Fruit fly (Drosophila melanogaster): Measurements from ENCODE around the gene sip2.

The sip2 gene

DNA sequence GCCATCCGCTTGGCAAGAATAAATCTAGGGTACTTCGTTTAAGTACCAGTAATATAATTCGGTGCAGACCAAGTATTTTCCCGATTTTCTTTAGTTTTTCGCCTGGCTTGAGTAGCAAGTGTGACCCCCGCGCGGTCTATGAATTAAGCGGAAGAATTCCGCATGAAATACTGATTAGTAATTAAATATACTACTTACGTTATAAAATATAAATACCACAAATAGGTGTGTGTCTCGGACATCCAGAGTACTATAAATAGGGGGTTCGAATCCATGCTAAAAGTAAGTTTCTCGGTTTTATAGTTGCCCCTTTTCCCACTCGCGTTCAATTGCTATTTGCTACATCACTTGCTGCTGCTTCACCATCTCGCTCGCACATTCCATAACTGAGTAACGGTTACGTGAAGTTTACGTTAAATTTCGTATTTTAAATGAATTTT, 7.7 kb upstream of the sip2 start, which contains the start of gene snRNP-U1-70K (continued):
- no peak for TF ChIP-seq pnt (GFP tag; optimal IDR thresholded peaks at IDR 0.05)
- no peak for TF ChIP-seq CG8359 (GFP tag; optimal IDR thresholded peaks at IDR 0.05; ENCODE audit: borderline replicate concordance)
- peak; percentile 19; the same call in 1 of the 2 replicates for TF ChIP-seq CG11247 (GFP tag; IDR thresholded peaks at IDR 0.05)
- no peak for TF ChIP-seq mam (GFP tag; optimal IDR thresholded peaks at IDR 0.05)
- TF ChIP-seq knrl (GFP tag; IDR thresholded peaks at IDR 0.05; ENCODE audit: partially characterized antibody), result peak; percentile 52; the same call in 1 of the 3 replicates
- peak; percentile 10 for TF ChIP-seq CG13424 (tag; optimal IDR thresholded peaks at IDR 0.05)
- TF ChIP-seq Spps (tag; optimal IDR thresholded peaks at IDR 0.05), result no peak
- no peak for TF ChIP-seq Doc3 (GFP tag; IDR thresholded peaks at IDR 0.05; ENCODE audit: partially characterized antibody)
- peak; percentile 42; the same call in 2 of the 3 replicates for TF ChIP-seq row (GFP tag; IDR thresholded peaks at IDR 0.05)
- no peak for TF ChIP-seq CG14014 (GFP tag; IDR thresholded peaks at IDR 0.05)
- 0 out of 3 replicates have a peak, but pooled peaks have one; percentile 7 for TF ChIP-seq zfh1 (GFP tag; IDR thresholded peaks at IDR 0.05)
- TF ChIP-seq Optix (GFP tag; IDR thresholded peaks at IDR 0.05), result no peak
- TF ChIP-seq sens (GFP tag), result peak; percentile 77
- no peak for TF ChIP-seq CG12104 (GFP tag; optimal IDR thresholded peaks at IDR 0.05)
- TF ChIP-seq CG4617 (GFP tag; optimal IDR thresholded peaks at IDR 0.05; ENCODE audit: borderline replicate concordance), result peak; percentile 88
- 0 out of 2 replicates have a peak, but pooled peaks have one; percentile 13 for TF ChIP-seq CG11085 (GFP tag; IDR thresholded peaks at IDR 0.05)
- TF ChIP-seq Bteb2 (GFP tag; optimal IDR thresholded peaks at IDR 0.05), result no peak
- TF ChIP-seq CG12659 (GFP tag; optimal IDR thresholded peaks at IDR 0.05), result peak; percentile 64
- peak; percentile 81 for TF ChIP-seq CG15514 (GFP tag; optimal IDR thresholded peaks at IDR 0.05)
- TF ChIP-seq Hmr (GFP tag; optimal IDR thresholded peaks at IDR 0.05), result peak; percentile 82
- TF ChIP-seq luna (GFP tag; optimal IDR thresholded peaks at IDR 0.05), result no peak
- TF ChIP-seq nmo (GFP tag; optimal IDR thresholded peaks at IDR 0.05), result peak; percentile 6
- no peak for TF ChIP-seq jing (GFP tag; optimal IDR thresholded peaks at IDR 0.05)
- TF ChIP-seq CG34376 (GFP tag; optimal IDR thresholded peaks at IDR 0.05), result no peak
- TF ChIP-seq Atf3 (GFP tag; optimal IDR thresholded peaks at IDR 0.05), result no peak
- TF ChIP-seq corto (GFP tag; optimal IDR thresholded peaks at IDR 0.05), result no peak
- no peak for TF ChIP-seq Nf-YC (tag; optimal IDR thresholded peaks at IDR 0.05)
- TF ChIP-seq CG11723 (GFP tag; optimal IDR thresholded peaks at IDR 0.05), result no peak
- TF ChIP-seq gfzf (GFP tag; optimal IDR thresholded peaks at IDR 0.05), result peak; percentile 89
- peak; percentile 40 for TF ChIP-seq lilli (GFP tag; optimal IDR thresholded peaks at IDR 0.05)
- no peak for TF ChIP-seq Side (GFP tag; optimal IDR thresholded peaks at IDR 0.05)
- no peak for TF ChIP-seq btn (GFP tag; optimal IDR thresholded peaks at IDR 0.05)
- peak; percentile 53 for TF ChIP-seq CG17829 (tag; optimal IDR thresholded peaks at IDR 0.05)
- TF ChIP-seq Atf6 (GFP tag; IDR thresholded peaks at IDR 0.05), result no peak
- TF ChIP-seq CG11696 (GFP tag; IDR thresholded peaks at IDR 0.05), result no peak
- peak; percentile 41 for TF ChIP-seq vvl (GFP tag; IDR thresholded peaks at IDR 0.05)
- TF ChIP-seq nerfin-1 (tag; optimal IDR thresholded peaks at IDR 0.05), result peak; percentile 87
- no peak; the same call in 1 of the 2 replicates for TF ChIP-seq chm (GFP tag; IDR thresholded peaks at IDR 0.05)
- TF ChIP-seq unc-4 (GFP tag; IDR thresholded peaks at IDR 0.05; ENCODE audit: partially characterized antibody), result peak; percentile 44; the same call in 1 of the 2 replicates
- no peak for TF ChIP-seq CG4404 (GFP tag; IDR thresholded peaks at IDR 0.05)
- no peak for TF ChIP-seq so (GFP tag; IDR thresholded peaks at IDR 0.05)
- no peak for TF ChIP-seq CG2889 (GFP tag; IDR thresholded peaks at IDR 0.05)
- TF ChIP-seq br (optimal IDR thresholded peaks at IDR 0.05), result no peak
- TF ChIP-seq cwo (GFP tag; optimal IDR thresholded peaks at IDR 0.05), result no peak
- peak; percentile 81 for TF ChIP-seq trem (tag; optimal IDR thresholded peaks at IDR 0.05)
- no peak for TF ChIP-seq CG17912 (GFP tag; optimal IDR thresholded peaks at IDR 0.05)
- TF ChIP-seq CG31388 (GFP tag; optimal IDR thresholded peaks at IDR 0.05), result no peak
- TF ChIP-seq CG13894 (tag; optimal IDR thresholded peaks at IDR 0.05), result no peak
- no peak for TF ChIP-seq CG14441 (GFP tag; IDR thresholded peaks at IDR 0.05)
- no peak for TF ChIP-seq TFAM (GFP tag; optimal IDR thresholded peaks at IDR 0.05)
- TF ChIP-seq Nf-YB (GFP tag; optimal IDR thresholded peaks at IDR 0.05), result no peak

Measured in whole organism, embryonic.